Fruit fly (Drosophila melanogaster) whole organism, embryonic: ENCODE data around the gene CG17224.
A peak's percentile ranks its signal among the peaks of the same experiment; 100 is the strongest.

ENCODE experiments used
- ATbp ChIP-seq: fragments of 200-800 bp; sonication (Bioruptor generic); optimal IDR thresholded peaks from 2 replicates; lab custom pipeline; 2017; ENCODE audit warnings: missing biosample characterization, mild to moderate bottlenecking, missing genetic modification characterization, missing genetic modification reagents
- B-H2 ChIP-seq: fragments of 200-800 bp; sonication (Bioruptor generic); optimal IDR thresholded peaks from 2 replicates; lab custom pipeline; 2018; ENCODE audit warnings: missing biosample characterization, mild to moderate bottlenecking, missing genetic modification characterization
- Bteb2 ChIP-seq: fragments of 200-800 bp; sonication (Bioruptor generic); optimal IDR thresholded peaks from 2 replicates; lab custom pipeline; 2016; ENCODE audit warnings: missing biosample characterization, missing genetic modification characterization
- CG11398 ChIP-seq: fragments of 200-800 bp; sonication (Bioruptor generic); optimal IDR thresholded peaks from 2 replicates; lab custom pipeline; 2016; ENCODE audit warnings: missing biosample characterization, missing genetic modification characterization
- CG11695 ChIP-seq: fragments of 200-800 bp; sonication (Bioruptor generic); IDR thresholded peaks from 3 replicates; pipeline ENCODE4 v1.3.6; 2022; ENCODE audit warnings: missing biosample characterization, missing genetic modification characterization
- CG11696 ChIP-seq: fragments of 200-800 bp; sonication (Bioruptor generic); IDR thresholded peaks from 2 replicates; pipeline ENCODE4 v1.3.6; 2022; ENCODE audit warnings: missing biosample characterization, missing genetic modification characterization
- CG15011 ChIP-seq: fragments of 200-800 bp; sonication (Bioruptor generic); optimal IDR thresholded peaks from 3 replicates; lab custom pipeline; 2018; ENCODE audit warnings: missing biosample characterization, mild to moderate bottlenecking, missing genetic modification characterization
- CG15073 ChIP-seq: fragments of 200-800 bp; sonication (Bioruptor generic); optimal IDR thresholded peaks from 2 replicates; lab custom pipeline; 2016; ENCODE audit warnings: missing biosample characterization, missing genetic modification characterization
- CG15269 ChIP-seq: fragments of 200-800 bp; sonication (Bioruptor generic); optimal IDR thresholded peaks from 2 replicates; lab custom pipeline; 2018; ENCODE audit warnings: missing biosample characterization, mild to moderate bottlenecking, missing genetic modification characterization, moderate library complexity
- CG15696 ChIP-seq: fragments of 200-800 bp; sonication (Bioruptor generic); optimal IDR thresholded peaks from 2 replicates; lab custom pipeline; 2019; ENCODE audit warnings: missing biosample characterization, mild to moderate bottlenecking, missing genetic modification characterization, moderate library complexity
- CG17568 ChIP-seq: fragments of 200-800 bp; sonication (Bioruptor generic); optimal IDR thresholded peaks from 2 replicates; lab custom pipeline; 2018; ENCODE audit warnings: missing biosample characterization, mild to moderate bottlenecking, missing genetic modification characterization, moderate library complexity
- CG3838 ChIP-seq: fragments of 200-800 bp; sonication (Bioruptor generic); optimal IDR thresholded peaks from 3 replicates; lab custom pipeline; 2016; ENCODE audit warnings: missing biosample characterization, missing genetic modification characterization
- CG6765 ChIP-seq: fragments of 200-800 bp; sonication (Bioruptor generic); optimal IDR thresholded peaks from 3 replicates; lab custom pipeline; 2017; ENCODE audit warnings: missing biosample characterization, mild to moderate bottlenecking, missing genetic modification characterization
- CG7928 ChIP-seq: fragments of 200-800 bp; sonication (Bioruptor generic); optimal IDR thresholded peaks from 2 replicates; lab custom pipeline; 2017; ENCODE audit warnings: missing biosample characterization, mild to moderate bottlenecking, missing genetic modification characterization
- CG7963 ChIP-seq: fragments of 200-800 bp; sonication (Bioruptor generic); IDR thresholded peaks from 3 replicates; pipeline ENCODE4 v1.3.6; 2022; ENCODE audit warnings: missing biosample characterization, missing genetic modification characterization; ENCODE audit not compliant: partially characterized antibody
- CG8478 ChIP-seq: fragments of >200 bp; optimal IDR thresholded peaks from 2 replicates; lab custom pipeline; 2018
- CG8765 ChIP-seq: fragments of 200-800 bp; sonication (Bioruptor generic); IDR thresholded peaks from 2 replicates; pipeline ENCODE4 v1.3.6; 2022; ENCODE audit warnings: missing biosample characterization, missing genetic modification characterization
- CG9215 ChIP-seq: fragments of 200-800 bp; sonication (Bioruptor generic); IDR thresholded peaks from 2 replicates; pipeline ENCODE4 v1.3.6; 2022; ENCODE audit warnings: missing biosample characterization, missing genetic modification characterization
- CG9876 ChIP-seq: fragments of 200-800 bp; sonication (Bioruptor generic); optimal IDR thresholded peaks from 2 replicates; lab custom pipeline; 2016; ENCODE audit warnings: missing biosample characterization, missing genetic modification characterization
- Dip2 ChIP-seq: fragments of 200-800 bp; sonication (Bioruptor generic); IDR thresholded peaks from 2 replicates; pipeline ENCODE4 v1.3.6; 2022; ENCODE audit warnings: missing biosample characterization, missing genetic modification characterization
- ERR ChIP-seq: fragments of 200-800 bp; sonication (Bioruptor generic); optimal IDR thresholded peaks from 2 replicates; lab custom pipeline; 2016; ENCODE audit warnings: missing biosample characterization, missing genetic modification characterization
- Fer3 ChIP-seq: fragments of 200-800 bp; sonication (Bioruptor generic); optimal IDR thresholded peaks from 2 replicates; lab custom pipeline; 2018; ENCODE audit warnings: missing biosample characterization, mild to moderate bottlenecking, missing genetic modification characterization, moderate library complexity
- Gug ChIP-seq: fragments of 200-800 bp; sonication (Bioruptor generic); IDR thresholded peaks from 4 replicates; pipeline ENCODE4 v1.3.6; 2022; ENCODE audit warnings: missing biosample characterization, missing genetic modification characterization
- Lpt ChIP-seq: fragments of >200 bp; optimal IDR thresholded peaks from 2 replicates; lab custom pipeline; 2018; ENCODE audit warnings: missing biosample characterization, missing genetic modification characterization
- NC2β ChIP-seq: fragments of 200-800 bp; sonication (Bioruptor generic); optimal IDR thresholded peaks from 2 replicates; lab custom pipeline; 2016; ENCODE audit warnings: missing biosample characterization, missing genetic modification characterization
- Optix ChIP-seq: fragments of 200-800 bp; sonication (Bioruptor generic); IDR thresholded peaks from 3 replicates; pipeline ENCODE4 v1.3.6; 2022; ENCODE audit warnings: missing biosample characterization, missing genetic modification characterization
- Ravus ChIP-seq: fragments of 200-800 bp; sonication (Bioruptor generic); IDR thresholded peaks from 2 replicates; pipeline ENCODE4 v1.3.6; 2022; ENCODE audit warnings: missing biosample characterization, missing genetic modification characterization
- ab ChIP-seq: fragments of 200-800 bp; sonication (Bioruptor generic); optimal IDR thresholded peaks from 2 replicates; lab custom pipeline; 2016; ENCODE audit warnings: missing biosample characterization, missing genetic modification characterization
- ato ChIP-seq: fragments of 200-800 bp; sonication (Bioruptor generic); IDR thresholded peaks from 2 replicates; pipeline ENCODE4 v1.3.6; 2022; ENCODE audit warnings: missing biosample characterization, missing genetic modification characterization; ENCODE audit not compliant: partially characterized antibody
- az2 ChIP-seq: fragments of 200-800 bp; sonication (Bioruptor generic); optimal IDR thresholded peaks from 3 replicates; lab custom pipeline; 2016; ENCODE audit warnings: missing biosample characterization, missing genetic modification characterization
- cas ChIP-seq: fragments of 200-800 bp; sonication (Bioruptor generic); IDR thresholded peaks from 2 replicates; pipeline ENCODE4 v1.3.6; 2022; ENCODE audit warnings: missing biosample characterization, missing genetic modification characterization
- chif ChIP-seq, 2 experiments: fragments of 200-800 bp; sonication (Bioruptor generic); optimal IDR thresholded peaks; 3 replicates each; lab custom pipeline; 2016; ENCODE audit warnings: missing biosample characterization in 2 of 2, missing genetic modification characterization in 2 of 2
- danr ChIP-seq: fragments of 200-800 bp; sonication (Bioruptor generic); IDR thresholded peaks from 2 replicates; pipeline ENCODE4 v1.3.6; 2022; ENCODE audit warnings: missing biosample characterization, missing genetic modification characterization
- dati ChIP-seq: fragments of 200-800 bp; sonication (Bioruptor generic); IDR thresholded peaks from 2 replicates; pipeline ENCODE4 v1.3.6; 2022; ENCODE audit warnings: missing biosample characterization, missing genetic modification characterization
- en ChIP-seq: fragments of 200-800 bp; sonication (Bioruptor generic); optimal IDR thresholded peaks from 2 replicates; lab custom pipeline; 2016; ENCODE audit warnings: missing biosample characterization, missing genetic modification characterization
- exex ChIP-seq: fragments of 200-800 bp; sonication (Bioruptor generic); optimal IDR thresholded peaks from 4 replicates; lab custom pipeline; 2018; ENCODE audit warnings: missing biosample characterization, mild to moderate bottlenecking, missing genetic modification characterization, moderate library complexity
- grn ChIP-seq: fragments of 200-800 bp; sonication (Bioruptor generic); optimal IDR thresholded peaks from 3 replicates; lab custom pipeline; 2017; ENCODE audit warnings: missing biosample characterization, missing genetic modification characterization
- gro ChIP-seq: fragments of 200-800 bp; sonication (Bioruptor generic); optimal IDR thresholded peaks from 2 replicates; lab custom pipeline; 2016; ENCODE audit warnings: missing biosample characterization, missing genetic modification characterization
- ind ChIP-seq: fragments of 200-800 bp; sonication (Bioruptor generic); optimal IDR thresholded peaks from 3 replicates; lab custom pipeline; 2016; ENCODE audit warnings: missing biosample characterization, missing genetic modification characterization
- lab ChIP-seq: fragments of 200-800 bp; sonication (Bioruptor generic); optimal IDR thresholded peaks from 3 replicates; lab custom pipeline; 2017; ENCODE audit warnings: missing biosample characterization, missing genetic modification characterization, mild to moderate bottlenecking, moderate library complexity, missing genetic modification reagents
- lov ChIP-seq, 2 experiments: fragments of 200-800 bp in 1 of 2; fragments of >200 bp in 1 of 2; sonication (Bioruptor generic) in 1 of 2; IDR thresholded peaks in 1 of 2; optimal IDR thresholded peaks in 1 of 2; 2 replicates in 1 of 2; 3 replicates in 1 of 2; pipeline versions ENCODE4 v1.3.6 to Lab custom; 2017 to 2022; ENCODE audit warnings: missing biosample characterization in 1 of 2, missing genetic modification characterization in 1 of 2
- maf-S ChIP-seq: fragments of 200-800 bp; sonication (Bioruptor generic); optimal IDR thresholded peaks from 2 replicates; lab custom pipeline; 2016; ENCODE audit warnings: missing biosample characterization, missing genetic modification characterization
- odd ChIP-seq: fragments of 200-800 bp; sonication (Bioruptor generic); optimal IDR thresholded peaks from 2 replicates; lab custom pipeline; 2017; ENCODE audit warnings: missing biosample characterization, mild to moderate bottlenecking, missing genetic modification characterization
- p53 ChIP-seq: fragments of 200-800 bp; sonication (Bioruptor generic); optimal IDR thresholded peaks from 2 replicates; lab custom pipeline; 2016; ENCODE audit warnings: missing biosample characterization, missing genetic modification characterization
- pita ChIP-seq: fragments of 200-800 bp; sonication (Bioruptor generic); optimal IDR thresholded peaks from 2 replicates; lab custom pipeline; 2017; ENCODE audit warnings: missing biosample characterization, mild to moderate bottlenecking, missing genetic modification characterization
- sc ChIP-seq, 3 experiments: fragments of >200 bp in 2 of 3; fragments of 200-800 bp in 1 of 3; sonication (Bioruptor generic) in 1 of 3; optimal IDR thresholded peaks; 2 replicates in 2 of 3; 3 replicates in 1 of 3; lab custom pipeline; 2017; ENCODE audit warnings: mild to moderate bottlenecking in 1 of 3, missing biosample characterization in 1 of 3, missing genetic modification characterization in 1 of 3, missing genetic modification reagents in 1 of 3
- sim ChIP-seq: fragments of 200-800 bp; sonication (Bioruptor generic); IDR thresholded peaks from 2 replicates; pipeline ENCODE4 v1.3.6; 2022; ENCODE audit warnings: missing biosample characterization, missing genetic modification characterization
- tin ChIP-seq: fragments of 200-800 bp; sonication (Bioruptor generic); optimal IDR thresholded peaks from 3 replicates; lab custom pipeline; 2016; ENCODE audit warnings: missing biosample characterization, missing genetic modification characterization
- tup ChIP-seq: fragments of 200-800 bp; sonication (Bioruptor generic); optimal IDR thresholded peaks from 2 replicates; lab custom pipeline; 2016; ENCODE audit warnings: missing biosample characterization, mild to moderate bottlenecking, missing genetic modification characterization, moderate library complexity
- zf30C ChIP-seq: fragments of 200-800 bp; sonication (Bioruptor generic); optimal IDR thresholded peaks from 3 replicates; lab custom pipeline; 2018; ENCODE audit warnings: missing biosample characterization, mild to moderate bottlenecking, missing genetic modification characterization

Gene CG17224

DNA sequence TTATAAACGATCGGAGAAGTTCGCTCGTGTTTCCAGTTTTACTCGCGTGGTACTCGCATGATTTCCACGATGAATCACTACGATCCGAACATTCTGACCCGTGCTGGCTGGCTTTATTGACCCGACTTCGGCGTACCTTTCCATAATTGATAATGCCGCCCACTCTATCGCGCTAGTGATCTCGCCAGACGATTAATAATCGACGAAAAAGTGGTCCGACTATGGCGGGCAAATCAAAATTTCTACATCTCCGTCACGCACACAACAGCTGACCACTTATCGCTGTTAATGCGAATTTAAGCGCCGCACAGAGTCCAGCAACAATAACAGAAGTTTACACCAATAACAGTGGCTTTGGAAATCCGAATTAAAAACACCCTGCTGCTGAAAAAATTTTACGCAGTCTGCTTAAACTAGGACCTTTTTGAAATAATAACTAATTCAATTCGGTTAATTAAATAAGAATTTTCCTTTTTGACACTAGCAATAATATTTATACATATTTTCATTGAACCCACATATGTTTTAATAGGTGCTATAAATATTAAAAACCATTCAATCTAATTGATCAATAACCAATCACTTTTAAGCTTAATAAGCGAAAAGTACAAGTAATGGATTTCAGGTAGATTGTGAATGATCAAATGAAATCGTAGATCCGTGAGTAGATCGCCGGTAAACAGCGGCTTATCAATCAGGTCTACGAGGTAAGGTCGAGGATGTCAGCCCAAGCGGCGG, 37.8 kb upstream of the CG17224 start (continued):
- no peak for TF ChIP-seq sc (optimal IDR thresholded peaks at IDR 0.05; lab: Kevin White, UChicago)
- TF ChIP-seq sc (GFP tag; optimal IDR thresholded peaks at IDR 0.05; lab: Kevin White, UChicago), result peak; percentile 22
- no peak for TF ChIP-seq CG6765 (GFP tag; lab: Kevin White, UChicago)
- no peak for TF ChIP-seq en (GFP tag; lab: Kevin White, UChicago)
- no peak for TF ChIP-seq Lpt (GFP tag; lab: Kevin White, UChicago)
- TF ChIP-seq lov (optimal IDR thresholded peaks at IDR 0.05; lab: Kevin White, UChicago), result no peak
- no peak for TF ChIP-seq lov (GFP tag; IDR thresholded peaks at IDR 0.05; lab: Robert Waterston, UW)
- TF ChIP-seq Bteb2 (GFP tag; lab: Kevin White, UChicago), result no peak
- no peak for TF ChIP-seq odd
- peak; percentile 51 for TF ChIP-seq lab (GFP tag; lab: Kevin White, UChicago)
- TF ChIP-seq Ravus (GFP tag; lab: Robert Waterston, UW), result no peak
- TF ChIP-seq Dip2, result no peak
- no peak for TF ChIP-seq gro
- no peak for TF ChIP-seq NC2β (GFP tag; lab: Kevin White, UChicago)
- peak; percentile 52 for TF ChIP-seq ind (GFP tag; lab: Kevin White, UChicago)
- no peak for TF ChIP-seq CG15073 (GFP tag; lab: Kevin White, UChicago)
- TF ChIP-seq CG7963 (GFP tag; lab: Robert Waterston, UW), result 0 out of 3 replicates have a peak, but pooled peaks have one; percentile 19
- peak; percentile 70 for TF ChIP-seq grn (GFP tag; lab: Kevin White, UChicago)
- TF ChIP-seq CG17568 (GFP tag; lab: Kevin White, UChicago), result no peak
- no peak for TF ChIP-seq CG9876 (GFP tag; lab: Kevin White, UChicago)
- TF ChIP-seq ERR, result no peak
- TF ChIP-seq cas (GFP tag; lab: Robert Waterston, UW), result no peak
- no peak for TF ChIP-seq tup (GFP tag; lab: Kevin White, UChicago)
- TF ChIP-seq CG7928 (GFP tag; lab: Kevin White, UChicago), result no peak
- no peak for TF ChIP-seq pita (GFP tag; lab: Kevin White, UChicago)
- TF ChIP-seq dati (GFP tag; lab: Robert Waterston, UW), result no peak
- peak; percentile 96 for TF ChIP-seq exex
- no peak for TF ChIP-seq CG8765 (GFP tag; lab: Robert Waterston, UW)
- no peak for TF ChIP-seq danr
- TF ChIP-seq ATbp (GFP tag; lab: Kevin White, UChicago), result no peak
- TF ChIP-seq CG15011 (GFP tag; lab: Kevin White, UChicago), result no peak
- TF ChIP-seq Optix, result no peak
- TF ChIP-seq Fer3 (tag; lab: Kevin White, UChicago), result no peak
- TF ChIP-seq CG8478 (lab: Kevin White, UChicago), result no peak
- TF ChIP-seq ato (GFP tag; lab: Robert Waterston, UW), result no peak
- TF ChIP-seq CG9215, result no peak
- TF ChIP-seq CG11696, result no peak
- peak; percentile 31 for TF ChIP-seq tin (GFP tag; lab: Kevin White, UChicago)
- no peak for TF ChIP-seq CG15696 (tag; lab: Kevin White, UChicago)
- no peak for TF ChIP-seq CG11398 (GFP tag; lab: Kevin White, UChicago)
- TF ChIP-seq Gug, result no peak; the same call in 2 of the 4 replicates
- no peak for TF ChIP-seq CG15269 (tag; lab: Kevin White, UChicago)
- TF ChIP-seq sim (GFP tag; lab: Robert Waterston, UW), result no peak
- TF ChIP-seq az2 (GFP tag; lab: Kevin White, UChicago), result peak; percentile 66
- TF ChIP-seq CG11695 (GFP tag; lab: Robert Waterston, UW), result peak; percentile 24; the same call in 1 of the 3 replicates
- TF ChIP-seq B-H2, result no peak
- peak in 1 of 2 experiments; percentile 15 for TF ChIP-seq chif (GFP tag; optimal IDR thresholded peaks at IDR 0.05; lab: Kevin White, UChicago)
- TF ChIP-seq zf30C, result no peak
- TF ChIP-seq p53 (GFP tag; lab: Kevin White, UChicago), result no peak
- TF ChIP-seq ab (GFP tag; lab: Kevin White, UChicago), result no peak
- peak; percentile 28 for TF ChIP-seq maf-S (GFP tag; lab: Kevin White, UChicago)
- TF ChIP-seq CG3838 (GFP tag; lab: Kevin White, UChicago), result no peak
